Worm (Caenorhabditis elegans) whole organism, late embryonic: ENCODE data around the gene ZK1290.15.

Experiments
- C08G9.2 ChIP-seq: sonication (generic microtip); optimal IDR thresholded peaks from 2 replicates; lab custom pipeline; 2016; ENCODE audit warnings: mild to moderate bottlenecking, missing genetic modification characterization, moderate library complexity, missing compliant biosample characterization
- K02D7.2 ChIP-seq: sonication (generic microtip); optimal IDR thresholded peaks from 2 replicates; lab custom pipeline; 2017; ENCODE audit warnings: mild to moderate bottlenecking, missing genetic modification characterization, missing compliant biosample characterization
- ahr-1 ChIP-seq: sonication (generic microtip); optimal IDR thresholded peaks from 2 replicates; lab custom pipeline; 2016; ENCODE audit warnings: missing genetic modification characterization, missing compliant biosample characterization
- ceh-14 ChIP-seq: sonication (generic microtip); optimal IDR thresholded peaks from 2 replicates; lab custom pipeline; 2016; ENCODE audit warnings: missing genotype, missing genetic modification characterization, missing compliant biosample characterization
- ceh-19 ChIP-seq: fragments of 200-800 bp; sonication (Bioruptor generic); optimal IDR thresholded peaks from 2 replicates; lab custom pipeline; 2018; ENCODE audit warnings: mild to moderate bottlenecking, missing genetic modification characterization, missing compliant biosample characterization
- ceh-30 ChIP-seq: fragments of 150-350 bp; optimal IDR thresholded peaks from 2 replicates; lab custom pipeline; 2014; ENCODE audit warnings: missing biosample characterization, missing genetic modification characterization
- ceh-45 ChIP-seq: fragments of 200-800 bp; sonication (Bioruptor generic); IDR thresholded peaks from 2 replicates; pipeline ENCODE4 v1.3.6; 2022; ENCODE audit warnings: missing genetic modification reagents, missing genetic modification characterization, missing compliant biosample characterization
- che-1 ChIP-seq: sonication (generic microtip); optimal IDR thresholded peaks from 2 replicates; lab custom pipeline; 2016; ENCODE audit warnings: mild to moderate bottlenecking, missing genetic modification characterization, missing compliant biosample characterization
- dmd-4 ChIP-seq: sonication (generic microtip); optimal IDR thresholded peaks from 2 replicates; lab custom pipeline; 2016; ENCODE audit warnings: borderline replicate concordance, missing genetic modification characterization, missing compliant biosample characterization
- dve-1 ChIP-seq: sonication (generic microtip); optimal IDR thresholded peaks from 2 replicates; lab custom pipeline; 2017; ENCODE audit warnings: antibody characterized with exemption, mild to moderate bottlenecking, missing genetic modification characterization, missing compliant biosample characterization
- elt-4 ChIP-seq: sonication (generic microtip); optimal IDR thresholded peaks from 2 replicates; lab custom pipeline; 2016; ENCODE audit warnings: missing genetic modification characterization, missing compliant biosample characterization
- fax-1 ChIP-seq: sonication (generic microtip); optimal IDR thresholded peaks from 2 replicates; lab custom pipeline; 2016; ENCODE audit warnings: missing genotype, missing genetic modification characterization, missing compliant biosample characterization
- gmeb-2 ChIP-seq: sonication (generic microtip); optimal IDR thresholded peaks from 2 replicates; lab custom pipeline; 2016; ENCODE audit warnings: missing genetic modification characterization, inconsistent platforms, missing compliant biosample characterization
- hlh-13 ChIP-seq: fragments of 200-800 bp; sonication (Bioruptor generic); optimal IDR thresholded peaks from 2 replicates; lab custom pipeline; 2018; ENCODE audit warnings: mild to moderate bottlenecking, missing genetic modification characterization, missing compliant biosample characterization
- hlh-15 ChIP-seq: sonication (generic microtip); optimal IDR thresholded peaks from 2 replicates; lab custom pipeline; 2016; ENCODE audit warnings: missing genetic modification characterization, missing compliant biosample characterization
- hlh-6 ChIP-seq: sonication (generic microtip); optimal IDR thresholded peaks from 2 replicates; lab custom pipeline; 2016; ENCODE audit warnings: missing genotype, missing genetic modification characterization, missing compliant biosample characterization
- lim-6 ChIP-seq: sonication (generic microtip); optimal IDR thresholded peaks from 2 replicates; lab custom pipeline; 2016; ENCODE audit warnings: missing genetic modification characterization, missing compliant biosample characterization
- lin-11 ChIP-seq: fragments of 200-800 bp; sonication (Bioruptor generic); optimal IDR thresholded peaks from 2 replicates; lab custom pipeline; 2018; ENCODE audit warnings: mild to moderate bottlenecking, missing genetic modification characterization, missing compliant biosample characterization
- madf-2 ChIP-seq: sonication (generic microtip); optimal IDR thresholded peaks from 2 replicates; lab custom pipeline; 2017; ENCODE audit warnings: missing genetic modification characterization, missing compliant biosample characterization
- mec-3 ChIP-seq: sonication (generic microtip); optimal IDR thresholded peaks from 2 replicates; lab custom pipeline; 2016; ENCODE audit warnings: borderline replicate concordance, missing genetic modification characterization, missing compliant biosample characterization
- nfya-1 ChIP-seq: sonication (generic microtip); optimal IDR thresholded peaks from 2 replicates; lab custom pipeline; 2017; ENCODE audit warnings: missing genetic modification characterization, mild to moderate bottlenecking, missing compliant biosample characterization, antibody characterized with exemption, moderate library complexity
- npax-4 ChIP-seq: sonication (generic microtip); optimal IDR thresholded peaks from 2 replicates; lab custom pipeline; 2016; ENCODE audit warnings: missing genetic modification characterization, missing compliant biosample characterization
- odd-2 ChIP-seq: sonication (generic microtip); optimal IDR thresholded peaks from 2 replicates; lab custom pipeline; 2017; ENCODE audit warnings: antibody characterized with exemption, mild to moderate bottlenecking, missing genetic modification characterization, missing compliant biosample characterization
- pag-3 ChIP-seq: sonication (generic microtip); optimal IDR thresholded peaks from 2 replicates; lab custom pipeline; 2016; ENCODE audit warnings: missing compliant biosample characterization, missing genetic modification characterization, borderline replicate concordance
- pat-9 ChIP-seq: fragments of 200-800 bp; sonication (Bioruptor generic); optimal IDR thresholded peaks from 2 replicates; lab custom pipeline; 2018; ENCODE audit warnings: mild to moderate bottlenecking, missing genetic modification characterization, moderate library complexity, missing compliant biosample characterization
- pax-1 ChIP-seq: fragments of 150-350 bp; optimal IDR thresholded peaks from 2 replicates; lab custom pipeline; 2014; ENCODE audit warnings: missing biosample characterization, missing genetic modification characterization
- pha-4 ChIP-seq: fragments of 150-350 bp; optimal IDR thresholded peaks from 2 replicates; lab custom pipeline; 2018; ENCODE audit warnings: missing biosample characterization, missing genetic modification reagents, missing genetic modification characterization
- pqm-1 ChIP-seq: sonication (generic microtip); optimal IDR thresholded peaks from 2 replicates; lab custom pipeline; 2016; ENCODE audit warnings: missing genetic modification characterization, missing compliant biosample characterization
- pros-1 ChIP-seq: fragments of 150-350 bp; optimal IDR thresholded peaks from 2 replicates; lab custom pipeline; 2014; ENCODE audit warnings: missing biosample characterization, missing genetic modification reagents, missing genetic modification characterization
- ref-2 ChIP-seq: sonication (generic microtip); optimal IDR thresholded peaks from 2 replicates; lab custom pipeline; 2016; ENCODE audit warnings: missing genetic modification characterization, missing compliant biosample characterization
- rnt-1 ChIP-seq: sonication (generic microtip); optimal IDR thresholded peaks from 2 replicates; lab custom pipeline; 2016; ENCODE audit warnings: missing genetic modification characterization, missing compliant biosample characterization
- sdc-2 ChIP-seq: sonication (generic microtip); optimal IDR thresholded peaks from 2 replicates; lab custom pipeline; 2016; ENCODE audit warnings: missing genotype, missing genetic modification characterization, missing compliant biosample characterization
- syd-9 ChIP-seq: sonication (generic microtip); optimal IDR thresholded peaks from 2 replicates; lab custom pipeline; 2016; ENCODE audit warnings: mild to moderate bottlenecking, missing genetic modification characterization, moderate library complexity, missing compliant biosample characterization
- tbx-7 ChIP-seq: sonication (generic microtip); optimal IDR thresholded peaks from 2 replicates; lab custom pipeline; 2016; ENCODE audit warnings: missing genotype, missing genetic modification characterization, missing compliant biosample characterization
- ttx-3 ChIP-seq: sonication (generic microtip); optimal IDR thresholded peaks from 2 replicates; lab custom pipeline; 2016; ENCODE audit warnings: missing genetic modification reagents, missing genetic modification characterization, missing compliant biosample characterization
- unc-86 ChIP-seq: sonication (generic microtip); optimal IDR thresholded peaks from 2 replicates; lab custom pipeline; 2016; ENCODE audit warnings: missing genetic modification characterization, missing compliant biosample characterization
- zip-5 ChIP-seq: sonication (generic microtip); optimal IDR thresholded peaks from 2 replicates; lab custom pipeline; 2016; ENCODE audit warnings: missing genetic modification characterization, missing compliant biosample characterization

Gene ZK1290.15

ce11 chrII:7493599-7493998 lies 29.8 kb upstream of the ZK1290.15 start, which contains the start of gene nas-23:
nas-23 (minus strand) TSS chrII:7493699.
- no peak for TF ChIP-seq pros-1
- TF ChIP-seq npax-4 (tag; lab: Kevin White, UChicago) = no peak
- TF ChIP-seq syd-9 = no peak
- TF ChIP-seq unc-86 (tag; lab: Kevin White, UChicago) = no peak
- no peak for TF ChIP-seq pag-3 (tag; lab: Kevin White, UChicago)
- no peak for TF ChIP-seq ahr-1 (tag; lab: Kevin White, UChicago)
- TF ChIP-seq nfya-1 (tag; lab: Kevin White, UChicago) = no peak
- TF ChIP-seq C08G9.2 = no peak
- TF ChIP-seq mec-3 = no peak
- no peak for TF ChIP-seq ceh-14 (tag; lab: Kevin White, UChicago)
- no peak for TF ChIP-seq pat-9 (tag; lab: Kevin White, UChicago)
- no peak for TF ChIP-seq madf-2 (tag; lab: Kevin White, UChicago)
- TF ChIP-seq, all 69 proteins: peak for 0

- no peak for TF ChIP-seq ttx-3 (tag; lab: Kevin White, UChicago)
- TF ChIP-seq lim-6 (tag; lab: Kevin White, UChicago) = no peak
- TF ChIP-seq ceh-30 = no peak
- no peak for TF ChIP-seq fax-1 (tag; lab: Kevin White, UChicago)
- no peak for TF ChIP-seq tbx-7 (tag; lab: Kevin White, UChicago)
- no peak for TF ChIP-seq dve-1 (tag; lab: Kevin White, UChicago)
- no peak for TF ChIP-seq ref-2 (tag; lab: Kevin White, UChicago)
- TF ChIP-seq che-1 (tag; lab: Kevin White, UChicago) = no peak
- no peak for TF ChIP-seq pqm-1 (tag; lab: Kevin White, UChicago)
- no peak for TF ChIP-seq lin-11 (tag; lab: Kevin White, UChicago)
- no peak for TF ChIP-seq ceh-45
- no peak for TF ChIP-seq pax-1 (tag; lab: Kevin White, UChicago)
- no peak for TF ChIP-seq odd-2 (tag; lab: Kevin White, UChicago)
- no peak for TF ChIP-seq hlh-13 (GFP tag; lab: Kevin White, UChicago)
- no peak for TF ChIP-seq gmeb-2 (tag; lab: Kevin White, UChicago)
- TF ChIP-seq nfya-1 (tag; lab: Kevin White, UChicago) = no peak
Observed at ce11 chrII:7494155-7494554, 29.2 kb upstream of the ZK1290.15 start, which contains the start of gene R10H1.1. R10H1.1 (plus strand) TSS chrII:7494455.

- TF ChIP-seq K02D7.2 (tag; lab: Kevin White, UChicago) (no peak), pros-1 (no peak), ref-2 (tag; lab: Kevin White, UChicago) (no peak), pqm-1 (tag; lab: Kevin White, UChicago) (no peak), lin-11 (tag; lab: Kevin White, UChicago) (no peak), lim-6 (tag; lab: Kevin White, UChicago) (no peak), pha-4 (no peak), nfya-1 (tag; lab: Kevin White, UChicago) (no peak), rnt-1 (tag; lab: Kevin White, UChicago) (no peak), hlh-15 (tag; lab: Kevin White, UChicago) (no peak), sdc-2 (tag; lab: Kevin White, UChicago) (no peak), ceh-14 (tag; lab: Kevin White, UChicago) (no peak)
Observed at ce11 chrII:7496070-7496469, 27.3 kb upstream of the ZK1290.15 start, which contains the start of gene spi-1. spi-1 (plus strand) TSS chrII:7496247.

- TF ChIP-seq zip-5 (tag; lab: Kevin White, UChicago) (no peak), ceh-19 (GFP tag; lab: Kevin White, UChicago) (no peak), pros-1 (no peak), che-1 (tag; lab: Kevin White, UChicago) (no peak), hlh-15 (tag; lab: Kevin White, UChicago) (no peak), dmd-4 (tag; lab: Kevin White, UChicago) (no peak), hlh-6 (tag; lab: Kevin White, UChicago) (no peak), elt-4 (tag; lab: Kevin White, UChicago) (no peak), syd-9 (no peak)
Observed at ce11 chrII:7499390-7499789, 24.0 kb upstream of the ZK1290.15 start, which contains the start of gene srab-14. srab-14 (minus strand) TSS chrII:7499490.
